Fruit fly (Drosophila melanogaster) whole organism, wandering third instar larva: Measurements from ENCODE around the gene VhaM9.7-a.

Experiments
- OdsH ChIP-seq: fragments of 200-800 bp; sonication (Bioruptor generic); optimal IDR thresholded peaks from 2 replicates; lab custom pipeline; 2016; ENCODE audit warnings: missing biosample characterization, mild to moderate bottlenecking, missing genetic modification characterization
- Sp1 ChIP-seq: fragments of 200-800 bp; sonication (Bioruptor generic); optimal IDR thresholded peaks from 3 replicates; lab custom pipeline; 2019; ENCODE audit warnings: missing biosample characterization, mild to moderate bottlenecking, missing genetic modification characterization, moderate library complexity
- foxo ChIP-seq, 2 experiments: fragments of 200-800 bp; sonication (Bioruptor generic); optimal IDR thresholded peaks; 2 replicates in 1 of 2; 3 replicates in 1 of 2; lab custom pipeline; 2016 to 2017; ENCODE audit warnings: missing biosample characterization in 2 of 2, missing genetic modification characterization in 2 of 2
- h ChIP-seq: fragments of 200-800 bp; sonication (Bioruptor generic); optimal IDR thresholded peaks from 3 replicates; lab custom pipeline; 2016; ENCODE audit warnings: missing biosample characterization, mild to moderate bottlenecking, missing genetic modification characterization
- lola ChIP-seq: fragments of >200 bp; optimal IDR thresholded peaks from 2 replicates; lab custom pipeline; 2017; ENCODE audit warnings: missing biosample characterization, missing genetic modification characterization
- pan ChIP-seq: fragments of >200 bp; optimal IDR thresholded peaks from 2 replicates; lab custom pipeline; 2017

DNA sequence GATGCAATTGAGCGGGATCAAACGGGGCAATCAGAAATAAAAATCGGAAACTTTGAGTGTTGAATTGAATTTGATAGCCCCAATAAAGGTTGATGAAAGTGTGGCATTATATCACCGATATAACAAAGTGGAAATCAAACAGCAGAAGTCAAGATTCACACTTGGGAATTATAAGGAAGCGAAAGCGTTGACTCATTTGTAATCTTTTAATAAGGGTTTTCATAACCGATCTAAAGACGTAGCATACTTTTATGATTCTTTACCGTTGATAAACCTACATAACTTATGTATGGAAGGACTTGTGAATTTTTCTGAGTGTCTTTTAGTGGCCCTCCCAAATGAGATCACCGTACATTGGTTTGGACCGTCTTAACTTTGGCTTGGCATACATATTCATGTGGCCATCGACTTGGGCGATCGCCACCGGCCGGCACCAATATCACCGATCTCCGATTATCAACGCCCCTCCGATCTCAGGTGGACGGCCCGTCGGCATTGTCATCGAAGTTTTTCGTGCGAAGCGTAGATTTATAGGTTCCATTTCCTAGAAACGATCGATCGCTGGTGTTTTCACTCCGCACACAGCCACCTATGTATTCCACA, 33.0 kb upstream of the VhaM9.7-a start:
- TF ChIP-seq OdsH (GFP tag; lab: Kevin White, UChicago) (no peak), pan (lab: Kevin White, UChicago) (no peak), lola (GFP tag; lab: Kevin White, UChicago) (no peak), foxo (GFP tag; optimal IDR thresholded peaks at IDR 0.05; lab: Kevin White, UChicago) (no peak), h (GFP tag; lab: Kevin White, UChicago) (no peak), Sp1 (GFP tag; lab: Kevin White, UChicago) (no peak)
